Worm (Caenorhabditis elegans) whole organism, mixed stage, embryonic: Measurements from ENCODE around the gene scl-12.

ENCODE experiments used
- M03D4.4 ChIP-seq: sonication (generic microtip); optimal IDR thresholded peaks from 2 replicates; lab custom pipeline; 2017; ENCODE audit warnings: mild to moderate bottlenecking, missing genetic modification characterization, missing compliant biosample characterization
- bed-3 ChIP-seq: fragments of 200-800 bp; sonication (Bioruptor generic); optimal IDR thresholded peaks from 3 replicates; lab custom pipeline; 2018; ENCODE audit warnings: mild to moderate bottlenecking, missing genetic modification characterization, moderate library complexity, missing compliant biosample characterization
- blmp-1 ChIP-seq: fragments of 150-350 bp; optimal IDR thresholded peaks from 2 replicates; lab custom pipeline; 2014; ENCODE audit warnings: missing biosample characterization, missing genetic modification characterization
- ceh-39 ChIP-seq: fragments of 150-350 bp; optimal IDR thresholded peaks from 2 replicates; lab custom pipeline; 2014; ENCODE audit warnings: missing biosample characterization, missing genetic modification characterization
- ceh-43 ChIP-seq: fragments of 200-800 bp; sonication (Bioruptor generic); optimal IDR thresholded peaks from 2 replicates; lab custom pipeline; 2018; ENCODE audit warnings: mild to moderate bottlenecking, missing genetic modification characterization, moderate library complexity, missing compliant biosample characterization
- ces-1 ChIP-seq: fragments of 150-350 bp; optimal IDR thresholded peaks from 2 replicates; lab custom pipeline; 2014; ENCODE audit warnings: missing biosample characterization, missing genetic modification reagents, missing genetic modification characterization
- cnd-1 ChIP-seq: fragments of 200-800 bp; sonication (Bioruptor generic); optimal IDR thresholded peaks from 2 replicates; lab custom pipeline; 2018; ENCODE audit warnings: mild to moderate bottlenecking, missing genetic modification characterization, missing compliant biosample characterization
- drap-1 ChIP-seq: fragments of 200-800 bp; sonication (Bioruptor generic); optimal IDR thresholded peaks from 3 replicates; lab custom pipeline; 2018; ENCODE audit warnings: mild to moderate bottlenecking, missing genetic modification characterization, missing compliant biosample characterization
- elt-1 ChIP-seq: sonication (generic microtip); optimal IDR thresholded peaks from 2 replicates; lab custom pipeline; 2017; ENCODE audit warnings: missing genetic modification characterization, mild to moderate bottlenecking, missing compliant biosample characterization, antibody characterized with exemption, moderate library complexity, borderline replicate concordance; ENCODE audit not compliant: insufficient read depth
- elt-3 ChIP-seq: fragments of 150-350 bp; optimal IDR thresholded peaks from 2 replicates; lab custom pipeline; 2014; ENCODE audit warnings: missing biosample characterization, missing genetic modification characterization
- ham-2 ChIP-seq: fragments of 200-800 bp; sonication (Bioruptor generic); optimal IDR thresholded peaks from 2 replicates; lab custom pipeline; 2018; ENCODE audit warnings: mild to moderate bottlenecking, missing genetic modification characterization, missing compliant biosample characterization
- hlh-1 ChIP-seq: fragments of 150-350 bp; optimal IDR thresholded peaks from 2 replicates; lab custom pipeline; 2014; ENCODE audit warnings: missing biosample characterization, missing genetic modification reagents, missing genetic modification characterization
- lin-13 ChIP-seq: fragments of 150-350 bp; optimal IDR thresholded peaks from 2 replicates; lab custom pipeline; 2014; ENCODE audit warnings: missing biosample characterization, missing genetic modification characterization
- lin-32 ChIP-seq: fragments of 200-800 bp; sonication (Bioruptor generic); optimal IDR thresholded peaks from 2 replicates; lab custom pipeline; 2018; ENCODE audit warnings: mild to moderate bottlenecking, missing genetic modification characterization, missing compliant biosample characterization
- lsy-2 ChIP-seq: fragments of 150-350 bp; optimal IDR thresholded peaks from 2 replicates; lab custom pipeline; 2014; ENCODE audit warnings: missing biosample characterization, missing genetic modification characterization
- mab-5 ChIP-seq: fragments of 150-350 bp; optimal IDR thresholded peaks from 2 replicates; lab custom pipeline; 2014; ENCODE audit warnings: missing biosample characterization, missing genetic modification characterization
- mep-1 ChIP-seq: fragments of 150-350 bp; optimal IDR thresholded peaks from 2 replicates; lab custom pipeline; 2017; ENCODE audit warnings: missing biosample characterization, missing genetic modification reagents, missing genetic modification characterization, inconsistent platforms
- mls-2 ChIP-seq: sonication (generic microtip); optimal IDR thresholded peaks from 2 replicates; lab custom pipeline; 2016; ENCODE audit warnings: mild to moderate bottlenecking, missing genetic modification characterization, moderate library complexity, missing compliant biosample characterization
- nhr-12 ChIP-seq: fragments of 150-350 bp; optimal IDR thresholded peaks from 2 replicates; lab custom pipeline; 2014; ENCODE audit warnings: missing biosample characterization, missing genetic modification characterization
- nhr-2 ChIP-seq: fragments of 150-350 bp; optimal IDR thresholded peaks from 2 replicates; lab custom pipeline; 2014; ENCODE audit warnings: missing biosample characterization, missing genetic modification characterization
- nhr-237 ChIP-seq: fragments of 150-350 bp; optimal IDR thresholded peaks from 2 replicates; lab custom pipeline; 2014; ENCODE audit warnings: missing biosample characterization, missing genetic modification characterization
- nhr-76 ChIP-seq: sonication (generic microtip); optimal IDR thresholded peaks from 2 replicates; lab custom pipeline; 2017; ENCODE audit warnings: missing biosample characterization, missing genetic modification characterization
- pha-4 ChIP-seq: fragments of 150-350 bp; optimal IDR thresholded peaks from 2 replicates; lab custom pipeline; 2018; ENCODE audit warnings: missing biosample characterization, missing genetic modification reagents, missing genetic modification characterization
- sem-2 ChIP-seq: fragments of 200-800 bp; sonication (Bioruptor generic); optimal IDR thresholded peaks from 2 replicates; lab custom pipeline; 2018; ENCODE audit warnings: mild to moderate bottlenecking, missing genetic modification characterization, missing compliant biosample characterization
- snpc-4 ChIP-seq: fragments of 150-350 bp; optimal IDR thresholded peaks from 2 replicates; lab custom pipeline; 2014; ENCODE audit warnings: missing biosample characterization, missing genetic modification characterization
- tbx-8 ChIP-seq: fragments of 200-800 bp; sonication (Bioruptor generic); optimal IDR thresholded peaks from 2 replicates; lab custom pipeline; 2018; ENCODE audit warnings: mild to moderate bottlenecking, missing genetic modification characterization, moderate library complexity, missing compliant biosample characterization
- unc-120 ChIP-seq: sonication (generic microtip); optimal IDR thresholded peaks from 2 replicates; lab custom pipeline; 2017; ENCODE audit warnings: missing genetic modification characterization, missing compliant biosample characterization; ENCODE audit not compliant: poor library complexity, severe bottlenecking
- unc-39 ChIP-seq: fragments of 150-350 bp; optimal IDR thresholded peaks from 2 replicates; lab custom pipeline; 2014; ENCODE audit warnings: missing biosample characterization, missing genetic modification characterization
- unc-62 ChIP-seq: fragments of 150-350 bp; optimal IDR thresholded peaks from 2 replicates; lab custom pipeline; 2014; ENCODE audit warnings: missing biosample characterization, missing genetic modification reagents, missing genetic modification characterization
- zip-8 ChIP-seq: fragments of 150-350 bp; optimal IDR thresholded peaks from 2 replicates; lab custom pipeline; 2014; ENCODE audit warnings: missing biosample characterization, missing genetic modification characterization
- ztf-11 ChIP-seq: fragments of 150-350 bp; optimal IDR thresholded peaks from 2 replicates; lab custom pipeline; 2014; ENCODE audit warnings: missing biosample characterization, missing genetic modification characterization

Gene scl-12

ce11 chrV:3820875-3821274, 8.5 kb downstream of the scl-12 start:
- TF ChIP-seq ces-1 (GFP tag; lab: Kevin White, UChicago): no peak
- no peak for TF ChIP-seq unc-62
- no peak for TF ChIP-seq ham-2
- no peak for TF ChIP-seq unc-39
- no peak for TF ChIP-seq ztf-11
- TF ChIP-seq lin-13 (tag; lab: Kevin White, UChicago): no peak
- TF ChIP-seq tbx-8 (GFP tag; lab: Kevin White, UChicago): no peak
- no peak for TF ChIP-seq mep-1 (tag; lab: Kevin White, UChicago)
- TF ChIP-seq lsy-2 (tag; lab: Kevin White, UChicago): no peak
- TF ChIP-seq pha-4 (tag; lab: Kevin White, UChicago): no peak
- no peak for TF ChIP-seq elt-3 (tag; lab: Kevin White, UChicago)
- TF ChIP-seq mab-5 (tag; lab: Kevin White, UChicago): no peak
- TF ChIP-seq snpc-4 (tag; lab: Kevin White, UChicago): no peak
- no peak for TF ChIP-seq bed-3
- TF ChIP-seq nhr-2 (tag; lab: Kevin White, UChicago): no peak

ce11 chrV:3825190-3825589, 12.8 kb downstream of the scl-12 start:
- TF ChIP-seq snpc-4 (tag; lab: Kevin White, UChicago) (no peak), ceh-39 (no peak), ces-1 (GFP tag; lab: Kevin White, UChicago) (no peak), mep-1 (tag; lab: Kevin White, UChicago) (no peak), cnd-1 (no peak), nhr-237 (tag; lab: Kevin White, UChicago) (no peak), nhr-76 (tag; lab: Kevin White, UChicago) (no peak), elt-1 (tag; lab: Kevin White, UChicago) (no peak), sem-2 (no peak), nhr-12 (tag; lab: Kevin White, UChicago) (no peak), tbx-8 (GFP tag; lab: Kevin White, UChicago) (no peak), unc-120 (no peak)

ce11 chrV:3831616-3832015, 19.2 kb downstream of the scl-12 start, which contains the start of gene H10D18.5:
TSS of gene H10D18.5 (minus strand) at chrV:3831716.
- TF ChIP-seq lin-32 (GFP tag; lab: Kevin White, UChicago) (no peak), M03D4.4 (tag; lab: Kevin White, UChicago) (no peak), tbx-8 (GFP tag; lab: Kevin White, UChicago) (no peak), blmp-1 (tag; lab: Kevin White, UChicago) (no peak), elt-1 (tag; lab: Kevin White, UChicago) (no peak), lin-13 (tag; lab: Kevin White, UChicago) (no peak), bed-3 (no peak), hlh-1 (tag; lab: Kevin White, UChicago) (no peak), cnd-1 (no peak), ceh-39 (no peak), zip-8 (tag; lab: Kevin White, UChicago) (no peak), drap-1 (no peak), mep-1 (tag; lab: Kevin White, UChicago) (no peak), mls-2 (tag; lab: Kevin White, UChicago) (no peak), ceh-43 (GFP tag; lab: Kevin White, UChicago) (no peak), ztf-11 (no peak)

- TF ChIP-seq tbx-8 (GFP tag; lab: Kevin White, UChicago) (no peak), unc-62 (no peak), drap-1 (no peak), lin-32 (GFP tag; lab: Kevin White, UChicago) (no peak), pha-4 (tag; lab: Kevin White, UChicago) (no peak), nhr-237 (tag; lab: Kevin White, UChicago) (no peak)
- TF ChIP-seq, all 35 proteins: peak for 0
These were observed 19.7 kb downstream of the scl-12 start for ce11 chrV:3832103-3832502.

- TF ChIP-seq unc-120 (no peak), M03D4.4 (tag; lab: Kevin White, UChicago) (no peak)
These were observed 20.3 kb downstream of the scl-12 start for ce11 chrV:3832661-3833060.

ce11 chrV:3841462-3841861, 29.1 kb downstream of the scl-12 start:
- TF ChIP-seq zip-8 (tag; lab: Kevin White, UChicago): no peak
- no peak for TF ChIP-seq bed-3
- TF ChIP-seq mls-2 (tag; lab: Kevin White, UChicago): no peak
- TF ChIP-seq sem-2: no peak
- no peak for TF ChIP-seq nhr-76 (tag; lab: Kevin White, UChicago)
- TF ChIP-seq lin-32 (GFP tag; lab: Kevin White, UChicago): no peak
- no peak for TF ChIP-seq pha-4 (tag; lab: Kevin White, UChicago)
